Fruit fly (Drosophila melanogaster): ENCODE results near the gene CG31245.

The CG31245 gene

DNA sequence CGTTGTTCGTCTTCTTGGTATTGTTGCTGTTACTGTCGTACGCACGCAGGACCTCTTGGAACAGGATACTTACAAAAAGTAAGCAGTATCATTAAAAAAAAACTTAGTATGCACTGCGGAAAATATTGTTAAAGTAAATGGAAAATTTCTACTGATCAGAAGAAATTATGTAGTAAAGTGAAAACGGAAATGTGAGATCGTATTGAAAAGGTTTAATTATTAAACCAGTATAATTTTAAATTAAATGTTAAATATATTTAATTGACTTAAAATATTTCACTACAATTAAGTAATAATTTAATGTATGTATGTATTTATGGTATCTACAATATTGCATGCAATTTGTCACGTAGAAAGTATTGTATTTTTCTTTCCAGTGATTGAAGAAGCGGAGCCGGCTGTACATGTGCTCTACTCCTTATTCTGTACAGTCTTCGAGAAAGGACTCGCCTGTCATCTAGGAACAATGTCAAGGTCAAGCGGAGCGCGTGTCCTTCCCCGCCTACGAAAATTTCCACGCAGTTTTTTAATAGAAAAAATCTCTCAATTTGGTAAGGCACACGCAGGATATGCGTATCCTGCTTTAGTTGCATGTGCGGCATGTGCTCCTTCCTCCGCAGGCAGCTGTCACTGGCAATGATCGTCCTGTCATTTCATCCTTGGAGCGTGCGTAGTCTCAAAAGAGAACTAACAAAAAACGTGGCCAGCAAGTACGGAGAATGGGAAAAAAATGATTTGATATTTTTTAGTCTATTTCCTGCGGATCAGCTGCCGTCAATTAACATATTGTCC lies 33.3 kb downstream of the CG31245 start:
- TF ChIP-seq pdm3 (GFP tag; optimal IDR thresholded peaks at IDR 0.05) (no peak), Eip78C (GFP tag) (peak; percentile 7)

DNA sequence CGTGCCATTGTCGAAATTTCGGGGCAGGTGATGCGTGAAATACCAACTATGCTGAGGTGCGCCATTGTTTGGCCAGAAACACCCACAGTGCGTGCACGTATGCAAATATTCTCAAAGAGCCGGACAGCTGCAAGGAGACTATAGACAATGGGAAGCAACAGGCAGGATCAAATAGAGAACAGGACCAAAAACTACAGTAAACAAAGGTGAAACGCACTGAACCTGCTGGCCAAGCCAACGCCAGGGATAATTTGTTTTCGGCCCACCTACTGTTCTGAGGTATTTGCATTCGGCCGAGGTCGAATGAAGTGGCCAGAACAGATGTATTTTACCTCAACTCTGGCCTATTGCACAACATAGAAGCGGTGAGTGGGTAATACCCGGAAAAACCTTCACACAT lies 35.2 kb downstream of the CG31245 start:
- no peak for TF ChIP-seq Eip93F (GFP tag; optimal IDR thresholded peaks at IDR 0.05)
- no peak for TF ChIP-seq fd85E (GFP tag; optimal IDR thresholded peaks at IDR 0.05)
- no peak for TF ChIP-seq CG10631 (GFP tag; optimal IDR thresholded peaks at IDR 0.05)
- no peak for TF ChIP-seq CG6854 (GFP tag; optimal IDR thresholded peaks at IDR 0.05)
- no peak for TF ChIP-seq salr (GFP tag; optimal IDR thresholded peaks at IDR 0.05)
- TF ChIP-seq fd59A (GFP tag; optimal IDR thresholded peaks at IDR 0.05) = no peak
- no peak for TF ChIP-seq pdm3 (GFP tag; optimal IDR thresholded peaks at IDR 0.05)
- no peak for TF ChIP-seq eg (GFP tag; IDR thresholded peaks at IDR 0.05)
- TF ChIP-seq CG31627 (GFP tag; optimal IDR thresholded peaks at IDR 0.05) = no peak
- no peak for TF ChIP-seq Ets21C (GFP tag; optimal IDR thresholded peaks at IDR 0.05)
- TF ChIP-seq Sox15 (GFP tag; optimal IDR thresholded peaks at IDR 0.05) = no peak
- TF ChIP-seq Sox14 (GFP tag; optimal IDR thresholded peaks at IDR 0.05) = no peak
- no peak for TF ChIP-seq CG6163 (GFP tag; IDR thresholded peaks at IDR 0.05)
- TF ChIP-seq Gug (GFP tag; IDR thresholded peaks at IDR 0.05) = no peak
- no peak for TF ChIP-seq Hr39 (GFP tag; optimal IDR thresholded peaks at IDR 0.05)
- no peak for TF ChIP-seq CG4318 (GFP tag; optimal IDR thresholded peaks at IDR 0.05)

DNA sequence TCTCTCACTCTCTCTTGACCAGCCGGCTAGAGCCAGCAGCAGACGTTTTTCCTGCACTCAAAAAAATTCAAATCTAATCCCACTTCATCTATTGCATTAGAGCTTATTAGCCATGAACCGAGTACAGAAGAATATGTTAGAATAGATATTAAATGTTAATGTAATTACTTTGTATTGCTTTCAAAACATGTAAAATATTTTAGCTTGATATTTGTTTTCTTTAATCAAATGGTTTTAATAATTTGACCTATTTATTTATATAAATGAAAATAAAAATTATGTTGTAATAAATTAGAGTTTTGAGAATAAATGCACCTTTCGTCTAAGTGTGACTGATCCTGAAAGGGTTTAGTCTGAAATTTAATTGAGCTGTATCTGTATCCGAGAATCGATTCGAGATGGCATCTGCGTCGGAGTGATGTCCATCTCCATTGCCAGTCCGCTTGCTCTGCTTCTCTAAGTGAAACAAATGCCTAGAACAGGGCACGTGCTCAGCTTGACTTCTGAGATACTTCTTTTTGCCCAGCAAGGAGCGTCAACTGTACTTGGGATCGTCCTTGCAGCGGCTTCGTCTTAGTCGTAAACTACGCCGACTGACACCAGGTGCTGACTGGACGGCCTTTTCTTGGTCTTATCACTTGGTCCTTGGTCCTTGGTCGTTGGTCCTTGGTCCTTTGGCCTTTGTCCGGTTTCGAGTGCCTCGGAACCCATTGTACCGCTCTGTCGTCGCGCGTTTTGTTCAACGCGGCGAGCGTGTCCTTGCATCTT lies 36.5 kb downstream of the CG31245 start:
- TF ChIP-seq acj6 (GFP tag; optimal IDR thresholded peaks at IDR 0.05) (no peak), vri (GFP tag; optimal IDR thresholded peaks at IDR 0.05) (no peak), Smox (GFP tag; optimal IDR thresholded peaks at IDR 0.05) (no peak), Gug (GFP tag; IDR thresholded peaks at IDR 0.05) (no peak)

DNA sequence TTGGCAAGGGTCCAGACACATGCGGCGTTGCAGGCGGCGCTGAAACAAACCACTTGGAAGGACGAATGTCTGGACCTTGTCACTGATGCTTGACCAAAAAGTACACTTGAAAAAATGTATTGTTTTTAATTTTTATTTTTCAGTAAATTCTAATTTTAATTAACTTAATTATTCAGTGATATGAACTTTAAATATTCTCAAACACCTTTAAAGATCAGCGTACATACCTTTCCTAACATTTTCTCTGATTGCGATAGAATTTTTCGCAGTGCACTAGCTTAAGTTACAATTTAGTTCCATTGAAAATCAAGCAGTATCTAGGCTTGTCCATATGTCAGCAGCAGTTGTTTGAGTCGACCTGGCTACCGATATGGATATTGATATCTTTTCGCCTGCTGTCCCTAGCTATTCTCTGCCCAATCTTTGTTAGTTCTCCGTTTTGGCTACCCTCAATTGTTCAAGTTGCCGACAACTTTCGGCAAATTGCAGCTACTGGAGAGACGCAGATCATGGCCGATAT lies 37.8 kb downstream of the CG31245 start:
- TF ChIP-seq Hr39 (GFP tag; optimal IDR thresholded peaks at IDR 0.05) (no peak), CG11294 (GFP tag; IDR thresholded peaks at IDR 0.05) (no peak), svp (GFP tag) (peak; percentile 21)

DNA sequence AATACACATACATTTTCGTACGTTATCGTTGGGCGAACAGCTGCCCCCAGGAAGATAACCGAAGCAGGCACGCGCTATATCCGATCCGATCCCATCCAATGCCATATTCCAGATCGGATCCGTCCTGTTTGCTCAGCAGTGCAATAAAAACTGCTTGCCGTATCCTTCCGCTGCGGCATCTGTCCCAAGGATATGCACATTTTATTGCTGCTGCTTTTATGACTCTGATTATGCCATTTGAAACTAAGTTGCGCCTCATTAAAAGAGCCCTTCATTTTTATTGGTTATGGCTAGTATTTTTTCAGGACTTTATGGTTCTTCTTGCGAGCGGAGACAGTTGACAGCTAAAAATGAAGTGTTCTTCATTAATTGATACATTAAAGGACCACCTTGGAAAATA lies 41.5 kb downstream of the CG31245 start:
- no peak for TF ChIP-seq Met (GFP tag; optimal IDR thresholded peaks at IDR 0.05)
- TF ChIP-seq CG15336 (GFP tag; IDR thresholded peaks at IDR 0.05) = no peak
- TF ChIP-seq Sox102F (GFP tag; optimal IDR thresholded peaks at IDR 0.05) = no peak

DNA sequence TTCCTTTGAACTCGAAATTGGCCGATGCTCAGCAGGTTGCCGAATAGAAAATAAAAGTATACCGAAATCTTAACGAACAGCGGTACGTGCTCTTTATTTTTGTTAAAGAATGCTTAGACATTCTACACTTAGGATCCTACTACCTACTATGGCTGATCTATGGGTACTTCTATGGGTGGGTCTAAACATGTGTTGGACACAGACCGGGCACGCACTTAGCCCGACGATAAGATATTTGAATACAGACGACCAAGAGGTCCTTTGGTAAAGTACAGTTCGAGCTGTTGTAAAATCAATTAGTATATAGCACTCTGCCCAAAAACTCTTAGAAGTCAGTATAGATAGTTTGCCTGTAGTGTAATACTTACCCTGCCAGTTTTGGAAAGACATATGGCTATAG lies 44.5 kb downstream of the CG31245 start:
- TF ChIP-seq topi (GFP tag; optimal IDR thresholded peaks at IDR 0.05) (no peak), Sox14 (GFP tag; optimal IDR thresholded peaks at IDR 0.05) (no peak), Gug (GFP tag; IDR thresholded peaks at IDR 0.05) (no peak), dsx (GFP tag; optimal IDR thresholded peaks at IDR 0.05; ENCODE audit: poor library complexity, severe bottlenecking) (no peak), CG16779 (tag; optimal IDR thresholded peaks at IDR 0.05) (no peak), acj6 (GFP tag; optimal IDR thresholded peaks at IDR 0.05) (no peak), CG8319 (GFP tag; optimal IDR thresholded peaks at IDR 0.05) (no peak), CG7368 (GFP tag; optimal IDR thresholded peaks at IDR 0.05) (no peak), Smox (GFP tag; optimal IDR thresholded peaks at IDR 0.05) (no peak), lz (GFP tag; optimal IDR thresholded peaks at IDR 0.05) (no peak), CG6163 (GFP tag; IDR thresholded peaks at IDR 0.05) (no peak), CG4318 (GFP tag; optimal IDR thresholded peaks at IDR 0.05) (no peak), esn (GFP tag; optimal IDR thresholded peaks at IDR 0.05) (no peak), Sox102F (GFP tag; optimal IDR thresholded peaks at IDR 0.05) (no peak), Met (GFP tag; optimal IDR thresholded peaks at IDR 0.05) (no peak), Lpt (GFP tag; optimal IDR thresholded peaks at IDR 0.05) (no peak)

Data from whole organism, prepupa.